Worm (Caenorhabditis elegans) whole organism, L4/young adult: ENCODE data around the gene W08E12.2.
"Not testable (repeated sequence)": the region's sequence is repeated elsewhere in the genome, so short reads cannot be mapped to it uniquely, and the experiment has no call there.

Experiments
- W03F9.2 ChIP-seq: fragments of 150-350 bp; optimal IDR thresholded peaks from 2 replicates; lab custom pipeline; 2014; ENCODE audit warnings: missing biosample characterization, missing genetic modification characterization
- dao-5 ChIP-seq: sonication (generic microtip); optimal IDR thresholded peaks from 2 replicates; lab custom pipeline; 2016; ENCODE audit warnings: missing genotype, missing genetic modification characterization, moderate library complexity, missing compliant biosample characterization
- him-1 ChIP-seq: sonication (generic microtip); optimal IDR thresholded peaks from 2 replicates; lab custom pipeline; 2016; ENCODE audit warnings: missing genotype, missing genetic modification reagents, missing genetic modification characterization, missing compliant biosample characterization

The W08E12.2 gene

ce11 chrIV:3294553-3295185 is 11.0 kb upstream of the W08E12.2 start, which contains the start of gene W08E12.7:
TSS of gene W08E12.7 (plus strand) at chrIV:3295135.
- TF ChIP-seq him-1 (peak; percentile 38), dao-5 (tag; lab: Kevin White, UChicago) (no peak), W03F9.2 (peak; percentile 97)

DNA sequence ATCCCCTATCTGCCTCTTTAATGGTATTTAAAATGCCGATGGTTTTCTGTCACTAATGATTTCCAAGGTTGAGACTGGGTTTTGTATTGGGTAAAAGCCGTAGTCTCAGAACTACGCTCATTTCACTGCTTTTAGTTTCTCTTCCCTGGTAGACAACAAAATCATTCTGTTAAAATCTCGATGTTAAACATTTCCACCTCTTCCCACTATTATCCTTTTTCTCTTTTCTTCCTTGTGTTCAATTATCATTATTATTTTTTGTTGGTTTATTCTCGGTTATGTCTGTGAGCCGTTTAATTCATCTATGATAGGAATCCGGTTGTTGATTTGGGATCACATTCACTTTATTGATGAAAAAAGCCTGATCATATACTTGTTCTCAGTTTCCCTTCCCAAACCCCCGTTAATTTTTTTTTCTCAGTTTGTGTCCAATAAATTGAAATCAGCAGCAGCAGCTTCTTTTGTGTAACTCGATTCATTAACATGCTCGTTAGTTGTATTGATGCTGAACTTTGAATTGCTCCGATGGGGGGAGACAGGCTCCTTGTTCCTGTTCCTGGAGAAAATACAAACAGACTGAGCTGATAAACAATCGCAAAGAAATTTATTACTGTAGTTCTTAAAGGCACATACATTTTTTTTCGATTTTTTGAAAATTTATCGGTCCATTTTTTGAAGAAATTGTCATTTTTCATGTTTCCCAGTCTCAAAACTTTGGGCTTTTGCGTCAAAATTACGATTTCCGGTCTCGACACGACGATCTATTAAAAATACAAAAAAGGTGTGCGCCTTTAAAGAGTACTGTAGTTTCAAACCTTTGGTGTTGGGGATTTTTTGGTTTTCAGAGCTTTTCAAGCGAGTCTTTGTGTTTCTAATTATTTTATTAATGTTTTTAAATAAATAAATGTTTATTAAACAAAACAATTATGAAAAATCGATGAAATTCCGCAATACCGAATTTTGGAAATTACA is 8.8 kb upstream of the W08E12.2 start:
- TF ChIP-seq dao-5 (tag; lab: Kevin White, UChicago), result no peak
- no peak for TF ChIP-seq him-1
- TF ChIP-seq W03F9.2, result no peak

DNA sequence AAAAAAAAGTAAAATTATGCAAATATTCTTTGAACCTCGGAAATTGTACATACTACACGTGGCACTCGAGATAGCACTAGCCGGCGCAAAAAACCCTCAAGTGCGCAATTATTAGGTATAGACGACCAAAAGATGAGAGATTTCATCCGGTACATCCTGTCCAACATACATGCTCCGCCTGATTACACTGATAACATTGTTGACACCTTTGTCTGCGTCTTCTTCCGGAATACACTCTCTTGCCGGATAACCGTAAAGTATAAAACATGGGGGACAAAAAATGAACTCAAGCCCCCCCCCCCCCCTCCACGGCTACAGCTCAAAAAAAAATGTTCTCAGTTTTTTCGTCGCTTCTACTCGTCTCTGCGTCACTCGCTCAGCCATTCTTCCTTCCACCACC is 7.4 kb upstream of the W08E12.2 start, which contains the start of gene W08E12.6:
Gene W08E12.6 (plus strand): TSS at position 301 of the 400 bp plus-strand sequence.
- TF ChIP-seq dao-5 (tag; lab: Kevin White, UChicago), result no peak
- TF ChIP-seq him-1, result no peak
- no peak for TF ChIP-seq W03F9.2

- TF ChIP-seq him-1, result no peak
- no peak for TF ChIP-seq W03F9.2
- no peak for TF ChIP-seq dao-5 (tag; lab: Kevin White, UChicago)
Measured at ce11 chrIV:3299229-3299628, 6.4 kb upstream of the W08E12.2 start.

- TF ChIP-seq him-1 (no peak), dao-5 (tag; lab: Kevin White, UChicago) (no peak), W03F9.2 (no peak)
Measured at ce11 chrIV:3300492-3300891, 5.2 kb upstream of the W08E12.2 start, which contains the start of gene W08E12.5. TSS of gene W08E12.5 (plus strand) at chrIV:3300792.

- TF ChIP-seq dao-5 (tag; lab: Kevin White, UChicago); W03F9.2; him-1: not testable (repeated sequence)
Measured at ce11 chrIV:3302058-3302457, 3.6 kb upstream of the W08E12.2 start, which contains the start of gene W08E12.4. TSS of gene W08E12.4 (plus strand) at chrIV:3302358.

ce11 chrIV:3303690-3304089 is 2.0 kb upstream of the W08E12.2 start, which contains the start of gene idpp-12:
TSS of gene idpp-12 (plus strand) at chrIV:3303990.
- TF ChIP-seq W03F9.2; dao-5 (tag; lab: Kevin White, UChicago); him-1: not testable (repeated sequence)

DNA sequence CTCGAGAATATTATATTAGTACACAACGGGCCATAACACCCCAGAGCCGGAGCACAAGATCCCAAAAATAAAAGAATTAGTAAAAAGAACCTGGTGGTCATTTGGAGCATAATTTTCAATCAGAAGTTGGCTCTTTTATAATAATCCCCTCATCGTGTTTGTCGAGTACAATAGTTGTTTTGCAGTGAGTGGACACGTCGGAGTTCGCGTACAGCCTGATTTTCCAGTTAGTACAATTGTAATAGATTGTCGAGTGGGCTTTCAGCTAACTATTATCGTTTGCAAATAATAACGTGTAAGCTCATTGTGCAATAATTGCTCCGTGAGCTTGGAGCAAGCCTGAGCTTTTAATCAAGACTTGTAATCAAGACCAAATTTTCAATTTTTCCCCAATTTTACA is 1.8 kb downstream of the W08E12.2 start, which contains the start of gene W08E12.9:
Gene W08E12.9 (minus strand): TSS at position 101 of the 400 bp plus-strand sequence.
- TF ChIP-seq dao-5 (tag; lab: Kevin White, UChicago), result no peak
- TF ChIP-seq him-1, result no peak
- no peak for TF ChIP-seq W03F9.2

- TF ChIP-seq dao-5 (tag; lab: Kevin White, UChicago), result no peak
- no peak for TF ChIP-seq W03F9.2
- no peak for TF ChIP-seq him-1
Measured at ce11 chrIV:3308885-3309284, 3.2 kb downstream of the W08E12.2 start.

ce11 chrIV:3310662-3311219 is 5.1 kb downstream of the W08E12.2 start:
- TF ChIP-seq him-1, result no peak
- TF ChIP-seq dao-5 (tag; lab: Kevin White, UChicago), result no peak
- TF ChIP-seq W03F9.2, result no peak

DNA sequence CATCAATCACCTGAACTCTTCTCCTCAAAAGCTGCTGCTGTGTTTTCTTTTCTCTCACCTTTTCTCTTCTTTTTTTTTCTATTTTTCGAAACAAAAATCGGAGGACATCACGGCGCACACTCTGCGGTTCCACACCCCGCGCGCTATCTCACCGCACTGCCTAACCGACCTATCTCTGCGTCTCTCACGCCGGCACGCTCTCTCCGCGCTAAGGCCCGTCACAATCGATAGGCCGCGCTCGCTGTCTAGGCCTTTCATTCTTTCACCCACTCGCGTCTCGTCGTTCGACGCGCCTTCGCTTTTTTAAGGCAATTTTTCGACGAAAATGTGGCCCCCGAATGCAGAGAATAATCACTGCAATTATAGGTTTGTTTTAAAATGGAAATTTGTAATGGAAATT is 5.6 kb downstream of the W08E12.2 start, which contains the start of gene zip-11:
Gene zip-11 (plus strand): TSS at position 34 of the 400 bp plus-strand sequence.
- TF ChIP-seq dao-5 (tag; lab: Kevin White, UChicago) (no peak), W03F9.2 (no peak), him-1 (no peak)

DNA sequence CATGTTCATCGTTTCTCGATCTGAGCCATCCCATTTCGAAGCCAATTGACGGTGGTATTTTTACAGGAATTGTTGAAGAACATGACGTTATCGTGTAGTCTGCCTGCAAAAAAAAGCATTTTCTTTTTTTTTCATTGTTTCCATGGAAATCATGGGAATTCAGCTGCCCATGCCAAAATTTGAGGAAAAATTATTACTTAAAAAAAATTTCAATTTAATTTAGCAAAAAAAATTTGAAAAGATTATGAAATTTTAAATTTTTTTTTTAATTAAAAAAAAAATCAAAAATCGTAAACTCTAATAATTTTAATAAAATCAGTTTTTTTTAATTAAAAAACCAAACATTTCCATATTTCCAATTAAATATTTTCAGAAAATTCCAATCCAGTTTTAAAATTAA is 26.1 kb downstream of the W08E12.2 start, which contains the start of gene F42A6.5:
Gene F42A6.5 (minus strand): TSS at position 101 of the 400 bp plus-strand sequence.
- TF ChIP-seq him-1; dao-5 (tag; lab: Kevin White, UChicago); W03F9.2: not testable (repeated sequence)

DNA sequence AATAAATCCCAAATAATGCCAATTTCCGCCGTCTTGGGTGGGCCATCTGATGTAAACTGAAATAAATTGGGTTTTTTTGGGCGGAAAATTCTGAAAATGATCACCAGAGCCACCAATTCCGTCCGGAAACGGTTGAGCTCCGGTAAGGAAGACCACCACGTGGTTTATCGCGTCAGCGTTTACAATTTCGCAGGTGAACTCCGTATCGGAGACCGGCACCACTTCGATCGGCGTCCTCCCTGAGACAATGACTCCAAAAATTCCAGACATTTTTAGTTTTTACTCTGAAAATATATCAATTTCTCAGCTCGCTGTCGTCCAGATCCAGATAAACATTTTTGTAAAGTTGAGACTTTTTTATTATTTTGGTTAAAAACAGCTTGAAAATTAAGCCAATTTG is 30.9 kb downstream of the W08E12.2 start, which contains the start of gene F42A6.6:
Gene F42A6.6 (minus strand): TSS at position 289 of the 400 bp plus-strand sequence.
- no peak for TF ChIP-seq him-1
- no peak for TF ChIP-seq dao-5 (tag; lab: Kevin White, UChicago)
- TF ChIP-seq W03F9.2, result peak; percentile 20

- TF ChIP-seq W03F9.2 (no peak), dao-5 (tag; lab: Kevin White, UChicago) (no peak), him-1 (no peak)
Measured at ce11 chrIV:3337275-3337674, 31.6 kb downstream of the W08E12.2 start.
